Worm (Caenorhabditis elegans): ENCODE results near the gene rpl-35.

DNA sequence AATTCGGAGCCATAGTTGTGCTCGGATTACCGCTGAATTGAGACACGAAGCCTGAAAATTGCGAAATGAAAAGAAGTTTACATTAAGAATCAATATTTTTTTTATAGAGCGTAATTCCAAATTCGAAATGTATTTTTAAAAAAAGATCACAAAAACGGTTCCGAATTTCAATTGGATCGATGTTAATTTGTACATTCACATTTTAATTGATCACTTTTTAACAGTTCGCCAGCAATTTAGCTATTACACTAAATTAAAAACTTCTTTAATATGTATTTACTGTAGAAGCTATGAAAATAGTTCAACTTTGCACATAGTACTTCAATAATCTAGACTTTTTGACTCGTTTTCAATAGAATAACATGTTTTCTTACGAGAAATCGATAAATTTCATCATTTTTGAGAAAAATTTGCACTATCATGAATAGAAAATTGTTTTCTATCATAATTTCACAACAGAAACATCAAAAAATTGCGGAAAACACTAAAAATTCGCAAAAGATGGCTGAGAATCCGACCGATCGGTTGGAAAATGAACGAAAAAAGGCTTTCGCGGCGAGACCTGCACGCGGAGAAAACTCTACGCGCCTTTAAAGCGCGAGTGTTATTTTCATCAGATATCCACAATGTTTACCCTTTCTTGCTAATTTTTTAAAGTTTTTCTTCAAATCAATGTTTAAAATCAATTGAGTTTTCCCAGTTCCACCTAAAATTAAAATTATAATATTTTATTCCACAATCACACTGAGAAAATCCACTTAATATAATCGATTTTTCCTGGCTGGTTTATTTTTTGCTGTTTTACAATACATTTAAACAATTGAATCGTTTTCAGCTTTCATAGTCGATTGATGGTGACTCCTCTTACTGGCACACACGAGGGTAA lies 26.1 kb upstream of the rpl-35 start, which contains the start of the genes egl-45 and kcmf-1:
- TF ChIP-seq unc-62 (GFP tag; optimal IDR thresholded peaks at IDR 0.05) = no peak
- TF ChIP-seq zag-1 (tag; optimal IDR thresholded peaks at IDR 0.05) = no peak
- TF ChIP-seq egl-27 (tag; optimal IDR thresholded peaks at IDR 0.05) = no peak
- no peak for TF ChIP-seq nhr-77 (tag; optimal IDR thresholded peaks at IDR 0.05)
- no peak for TF ChIP-seq unc-39 (tag; optimal IDR thresholded peaks at IDR 0.05)
- TF ChIP-seq nhr-237 (tag; optimal IDR thresholded peaks at IDR 0.05) = no peak
- no peak for TF ChIP-seq nhr-10 (tag; optimal IDR thresholded peaks at IDR 0.05)
- TF ChIP-seq mab-5 (tag; optimal IDR thresholded peaks at IDR 0.05) = no peak
- TF ChIP-seq lin-11 (tag; optimal IDR thresholded peaks at IDR 0.05) = no peak
- no peak for TF ChIP-seq ZK546.5 (tag; optimal IDR thresholded peaks at IDR 0.05)
- no peak for TF ChIP-seq F13H6.1 (tag; optimal IDR thresholded peaks at IDR 0.05)
- TF ChIP-seq nhr-12 (tag; optimal IDR thresholded peaks at IDR 0.05) = no peak
- no peak for TF ChIP-seq ama-1 (optimal IDR thresholded peaks at IDR 0.05)

Measured in whole organism, L2 larva.